Worm (Caenorhabditis elegans) whole organism, early embryonic: Measurements from ENCODE around the gene lite-1.

Experiments used
- B0310.2 ChIP-seq: sonication (generic microtip); optimal IDR thresholded peaks from 2 replicates; lab custom pipeline; 2016; ENCODE audit warnings: mild to moderate bottlenecking, missing genetic modification characterization, missing compliant biosample characterization
- F13C5.2 ChIP-seq: sonication (generic microtip); optimal IDR thresholded peaks from 2 replicates; lab custom pipeline; 2017; ENCODE audit warnings: mild to moderate bottlenecking, missing genetic modification characterization, inconsistent platforms, missing compliant biosample characterization
- aly-1 ChIP-seq: sonication (generic microtip); optimal IDR thresholded peaks from 2 replicates; lab custom pipeline; 2016; ENCODE audit warnings: missing genetic modification characterization, missing compliant biosample characterization
- ama-1 ChIP-seq: fragments of 150-350 bp; optimal IDR thresholded peaks from 2 replicates; lab custom pipeline; 2014
- ceh-13 ChIP-seq: fragments of 200-800 bp; sonication (Bioruptor generic); optimal IDR thresholded peaks from 2 replicates; lab custom pipeline; 2018; ENCODE audit warnings: mild to moderate bottlenecking, missing genetic modification characterization, missing compliant biosample characterization
- ceh-36 ChIP-seq: sonication (generic microtip); optimal IDR thresholded peaks from 2 replicates; lab custom pipeline; 2016; ENCODE audit warnings: missing genetic modification characterization, inconsistent platforms, missing compliant biosample characterization
- ets-7 ChIP-seq: sonication (generic microtip); optimal IDR thresholded peaks from 2 replicates; lab custom pipeline; 2016; ENCODE audit warnings: missing genotype, missing genetic modification characterization, missing compliant biosample characterization
- flt-1 ChIP-seq: fragments of 200-800 bp; sonication (Bioruptor generic); IDR thresholded peaks from 2 replicates; pipeline ENCODE4 v1.3.6; 2022; ENCODE audit warnings: missing genetic modification characterization, missing compliant biosample characterization
- hmbx-1 ChIP-seq: sonication (generic microtip); optimal IDR thresholded peaks from 2 replicates; lab custom pipeline; 2016; ENCODE audit warnings: mild to moderate bottlenecking, missing genetic modification characterization, missing compliant biosample characterization
- hmg-4 ChIP-seq: fragments of 200-800 bp; sonication (Bioruptor generic); optimal IDR thresholded peaks from 2 replicates; lab custom pipeline; 2018; ENCODE audit warnings: mild to moderate bottlenecking, missing genetic modification characterization, missing compliant biosample characterization
- hnd-1 ChIP-seq: sonication (generic microtip); optimal IDR thresholded peaks from 2 replicates; lab custom pipeline; 2016; ENCODE audit warnings: missing genetic modification characterization, missing compliant biosample characterization
- pes-1 ChIP-seq: fragments of 200-800 bp; sonication (Bioruptor generic); IDR thresholded peaks from 2 replicates; pipeline ENCODE4 v1.3.6; 2022; ENCODE audit warnings: missing genetic modification reagents, missing genetic modification characterization, missing compliant biosample characterization
- scrt-1 ChIP-seq: fragments of 200-800 bp; sonication (Bioruptor generic); IDR thresholded peaks from 2 replicates; pipeline ENCODE4 v1.3.6; 2022; ENCODE audit warnings: missing genetic modification characterization, missing compliant biosample characterization
- sea-1 ChIP-seq: fragments of 200-800 bp; sonication (Bioruptor generic); conservative IDR thresholded peaks from 2 replicates; pipeline ENCODE4 v1.3.6; 2022; ENCODE audit warnings: missing genetic modification characterization, missing compliant biosample characterization
- tbx-11 ChIP-seq: fragments of 200-800 bp; sonication (Bioruptor generic); IDR thresholded peaks from 2 replicates; pipeline ENCODE4 v1.3.6; 2022; ENCODE audit warnings: missing genetic modification characterization, missing compliant biosample characterization
- tbx-37 ChIP-seq: fragments of 200-800 bp; sonication (Bioruptor generic); conservative IDR thresholded peaks from 2 replicates; pipeline ENCODE4 v1.3.6; 2022; ENCODE audit warnings: missing genetic modification reagents, missing genetic modification characterization, missing compliant biosample characterization
- tra-4 ChIP-seq: sonication (generic microtip); optimal IDR thresholded peaks from 2 replicates; lab custom pipeline; 2017; ENCODE audit warnings: missing genetic modification characterization, missing compliant biosample characterization

lite-1 gene

ce11 chrX:6251947-6252617, 21.5 kb upstream of the lite-1 start:
- TF ChIP-seq F13C5.2 (tag; lab: Kevin White, UChicago) (peak; percentile 1), tbx-11 (GFP tag; lab: Robert Waterston, UW) (no peak), aly-1 (peak; percentile 61), hmbx-1 (tag; lab: Kevin White, UChicago) (no peak), ets-7 (tag; lab: Kevin White, UChicago) (no peak), hnd-1 (tag; lab: Kevin White, UChicago) (no peak), ama-1 (lab: Kevin White, UChicago) (peak; percentile 91), scrt-1 (0 out of 2 replicates have a peak, but pooled peaks have one; percentile 54), sea-1 (GFP tag; lab: Robert Waterston, UW) (peak; percentile 57; the same call in 1 of the 2 replicates), ceh-36 (tag; lab: Kevin White, UChicago) (no peak), tbx-37 (no peak), flt-1 (GFP tag; lab: Robert Waterston, UW) (no peak), pes-1 (GFP tag; lab: Robert Waterston, UW) (no peak), hmg-4 (GFP tag; lab: Kevin White, UChicago) (peak; percentile 48)

ce11 chrX:6251321-6251720, 20.8 kb upstream of the lite-1 start:
- TF ChIP-seq hmg-4 (GFP tag; lab: Kevin White, UChicago) (no peak), tra-4 (no peak), ceh-36 (tag; lab: Kevin White, UChicago) (no peak), aly-1 (no peak), scrt-1 (no peak), sea-1 (GFP tag; lab: Robert Waterston, UW) (no peak), tbx-11 (GFP tag; lab: Robert Waterston, UW) (no peak), F13C5.2 (tag; lab: Kevin White, UChicago) (no peak), hnd-1 (tag; lab: Kevin White, UChicago) (no peak), tbx-37 (no peak), pes-1 (GFP tag; lab: Robert Waterston, UW) (no peak), B0310.2 (tag; lab: Kevin White, UChicago) (no peak), ama-1 (lab: Kevin White, UChicago) (no peak), hmbx-1 (tag; lab: Kevin White, UChicago) (no peak), flt-1 (GFP tag; lab: Robert Waterston, UW) (no peak)

- TF ChIP-seq B0310.2 (tag; lab: Kevin White, UChicago), result no peak
- TF ChIP-seq aly-1, result no peak
- TF ChIP-seq sea-1 (GFP tag; lab: Robert Waterston, UW), result no peak
- TF ChIP-seq ceh-13 (GFP tag; lab: Kevin White, UChicago), result no peak
- TF ChIP-seq hmbx-1 (tag; lab: Kevin White, UChicago), result no peak
- TF ChIP-seq hnd-1 (tag; lab: Kevin White, UChicago), result no peak
- no peak for TF ChIP-seq scrt-1
- no peak for TF ChIP-seq F13C5.2 (tag; lab: Kevin White, UChicago)
- TF ChIP-seq tra-4, result no peak
- TF ChIP-seq tbx-37, result no peak
- no peak for TF ChIP-seq tbx-11 (GFP tag; lab: Robert Waterston, UW)
- no peak for TF ChIP-seq pes-1 (GFP tag; lab: Robert Waterston, UW)
- TF ChIP-seq hmg-4 (GFP tag; lab: Kevin White, UChicago), result no peak
These were observed 20.3 kb upstream of the lite-1 start for ce11 chrX:6250866-6251265.

ce11 chrX:6250272-6250752, 19.7 kb upstream of the lite-1 start:
- TF ChIP-seq hnd-1 (tag; lab: Kevin White, UChicago) (no peak), ceh-36 (tag; lab: Kevin White, UChicago) (no peak), tra-4 (no peak)

ce11 chrX:6248778-6249658, 18.4 kb upstream of the lite-1 start:
- TF ChIP-seq ama-1 (lab: Kevin White, UChicago) (no peak), tra-4 (no peak), tbx-11 (GFP tag; lab: Robert Waterston, UW) (no peak), ets-7 (tag; lab: Kevin White, UChicago) (no peak), hmbx-1 (tag; lab: Kevin White, UChicago) (no peak), sea-1 (GFP tag; lab: Robert Waterston, UW) (no peak), ceh-36 (tag; lab: Kevin White, UChicago) (no peak), scrt-1 (no peak), hnd-1 (tag; lab: Kevin White, UChicago) (no peak), hmg-4 (GFP tag; lab: Kevin White, UChicago) (no peak), F13C5.2 (tag; lab: Kevin White, UChicago) (no peak), aly-1 (no peak), ceh-13 (GFP tag; lab: Kevin White, UChicago) (no peak), B0310.2 (tag; lab: Kevin White, UChicago) (no peak), pes-1 (GFP tag; lab: Robert Waterston, UW) (no peak), tbx-37 (no peak), flt-1 (GFP tag; lab: Robert Waterston, UW) (no peak)

ce11 chrX:6247869-6248268, 17.3 kb upstream of the lite-1 start:
- TF ChIP-seq F13C5.2 (tag; lab: Kevin White, UChicago) (no peak), ceh-13 (GFP tag; lab: Kevin White, UChicago) (no peak), ets-7 (tag; lab: Kevin White, UChicago) (no peak), ceh-36 (tag; lab: Kevin White, UChicago) (no peak), hmg-4 (GFP tag; lab: Kevin White, UChicago) (no peak), scrt-1 (no peak), hnd-1 (tag; lab: Kevin White, UChicago) (no peak), tbx-11 (GFP tag; lab: Robert Waterston, UW) (no peak), hmbx-1 (tag; lab: Kevin White, UChicago) (no peak), B0310.2 (tag; lab: Kevin White, UChicago) (no peak), flt-1 (GFP tag; lab: Robert Waterston, UW) (no peak), tbx-37 (no peak)
